Worm (Caenorhabditis elegans) whole organism, L4 larva: ENCODE data around the gene ztf-1.

Experiments
- F26F4.8 ChIP-seq: fragments of 200-800 bp; sonication (Bioruptor generic); conservative IDR thresholded peaks from 2 replicates; pipeline ENCODE4 v1.3.6; 2022; ENCODE audit warnings: missing genetic modification characterization, missing compliant biosample characterization
- F37D6.2 ChIP-seq: sonication (generic microtip); optimal IDR thresholded peaks from 2 replicates; lab custom pipeline; 2016; ENCODE audit warnings: mild to moderate bottlenecking, missing genetic modification characterization, missing compliant biosample characterization
- R02D3.7 ChIP-seq: fragments of 150-350 bp; sonication (generic microtip); optimal IDR thresholded peaks from 3 replicates; lab custom pipeline; 2014; ENCODE audit warnings: missing biosample characterization, missing genetic modification characterization
- T20F7.1 ChIP-seq: fragments of 200-800 bp; sonication (Bioruptor generic); optimal IDR thresholded peaks from 2 replicates; lab custom pipeline; 2018; ENCODE audit warnings: mild to moderate bottlenecking, missing genetic modification characterization, missing compliant biosample characterization
- Y75B8A.6 ChIP-seq: fragments of 200-800 bp; sonication (Bioruptor generic); IDR thresholded peaks from 2 replicates; pipeline ENCODE4 v1.3.6; 2022; ENCODE audit warnings: missing genetic modification reagents, missing genetic modification characterization, missing compliant biosample characterization
- ZK337.2 ChIP-seq: fragments of 200-800 bp; sonication (Bioruptor generic); IDR thresholded peaks from 2 replicates; pipeline ENCODE4 v1.3.6; 2022; ENCODE audit warnings: missing genetic modification reagents, missing genetic modification characterization, missing compliant biosample characterization
- aha-1 ChIP-seq: fragments of 150-350 bp; peaks from one replicate; lab custom pipeline; 2014; ENCODE audit warnings: missing biosample characterization, missing genetic modification characterization
- aly-2 ChIP-seq: sonication (generic microtip); optimal IDR thresholded peaks from 2 replicates; lab custom pipeline; 2018; ENCODE audit warnings: missing biosample characterization, missing genetic modification characterization
- ama-1 ChIP-seq: fragments of 150-350 bp; optimal IDR thresholded peaks from 2 replicates; lab custom pipeline; 2014; ENCODE audit warnings: inconsistent platforms, mixed read lengths
- arid-1 ChIP-seq: fragments of 200-800 bp; sonication (Bioruptor generic); conservative IDR thresholded peaks from 2 replicates; pipeline ENCODE4 v1.3.6; 2022; ENCODE audit warnings: missing genetic modification reagents, missing genetic modification characterization, missing compliant biosample characterization
- attf-4 ChIP-seq: sonication (generic microtip); optimal IDR thresholded peaks from 3 replicates; lab custom pipeline; 2017; ENCODE audit warnings: missing biosample characterization, missing genetic modification characterization
- ceh-20 ChIP-seq: fragments of 200-800 bp; sonication (Bioruptor generic); IDR thresholded peaks from 2 replicates; pipeline ENCODE4 v1.3.6; 2022; ENCODE audit warnings: missing genetic modification reagents, missing genetic modification characterization, missing compliant biosample characterization
- ceh-32 ChIP-seq: sonication (generic microtip); optimal IDR thresholded peaks from 2 replicates; lab custom pipeline; 2016; ENCODE audit warnings: mild to moderate bottlenecking, missing genetic modification characterization, missing compliant biosample characterization; ENCODE audit not compliant: poor library complexity
- ceh-44 ChIP-seq: fragments of 200-800 bp; sonication (Bioruptor generic); IDR thresholded peaks from 2 replicates; pipeline ENCODE4 v1.3.6; 2022; ENCODE audit warnings: missing genetic modification reagents, missing genetic modification characterization, missing compliant biosample characterization
- ceh-82 ChIP-seq: sonication (generic microtip); optimal IDR thresholded peaks from 2 replicates; lab custom pipeline; 2017; ENCODE audit warnings: missing biosample characterization, missing genetic modification characterization
- cey-2 ChIP-seq: sonication (generic microtip); optimal IDR thresholded peaks from 3 replicates; lab custom pipeline; 2017; ENCODE audit warnings: missing genetic modification characterization, mild to moderate bottlenecking, missing compliant biosample characterization, antibody characterized with exemption, borderline replicate concordance; ENCODE audit not compliant: insufficient read depth
- ctbp-1 ChIP-seq: fragments of 200-800 bp; sonication (Bioruptor generic); IDR thresholded peaks from 2 replicates; pipeline ENCODE4 v1.3.6; 2022; ENCODE audit warnings: missing genetic modification reagents, missing genetic modification characterization, missing compliant biosample characterization
- dmd-8 ChIP-seq: fragments of 200-800 bp; sonication (Bioruptor generic); IDR thresholded peaks from 2 replicates; pipeline ENCODE4 v1.3.6; 2022; ENCODE audit warnings: missing genetic modification characterization, missing compliant biosample characterization
- dmd-9 ChIP-seq: fragments of 200-800 bp; sonication (Bioruptor generic); IDR thresholded peaks from 2 replicates; pipeline ENCODE4 v1.3.6; 2022; ENCODE audit warnings: missing genetic modification reagents, missing genetic modification characterization, missing compliant biosample characterization
- duxl-1 ChIP-seq: sonication (generic microtip); optimal IDR thresholded peaks from 2 replicates; lab custom pipeline; 2016; ENCODE audit warnings: mild to moderate bottlenecking, missing genetic modification characterization, moderate library complexity, missing compliant biosample characterization; ENCODE audit not compliant: poor library complexity
- fkh-10 ChIP-seq: fragments of 150-350 bp; optimal IDR thresholded peaks from 2 replicates; lab custom pipeline; 2014; ENCODE audit warnings: missing biosample characterization, missing genetic modification reagents, missing genetic modification characterization
- gei-8 ChIP-seq: fragments of 200-800 bp; sonication (Bioruptor generic); optimal IDR thresholded peaks from 2 replicates; lab custom pipeline; 2018; ENCODE audit warnings: mild to moderate bottlenecking, missing genetic modification characterization, missing compliant biosample characterization
- hmg-1.1 ChIP-seq: fragments of 200-800 bp; sonication (Bioruptor generic); IDR thresholded peaks from 2 replicates; pipeline ENCODE4 v1.3.6; 2022; ENCODE audit warnings: missing genetic modification reagents, missing genetic modification characterization, missing compliant biosample characterization
- lin-1 ChIP-seq: fragments of 200-800 bp; sonication (Bioruptor generic); IDR thresholded peaks from 2 replicates; pipeline ENCODE4 v1.3.6; 2022; ENCODE audit warnings: missing genetic modification reagents, missing genetic modification characterization, missing compliant biosample characterization
- lin-13 ChIP-seq: fragments of 150-350 bp; optimal IDR thresholded peaks from 2 replicates; lab custom pipeline; 2014; ENCODE audit warnings: missing biosample characterization, missing genetic modification reagents, missing genetic modification characterization
- lin-15B ChIP-seq: fragments of 150-350 bp; sonication (generic microtip); optimal IDR thresholded peaks from 3 replicates; lab custom pipeline; 2014; ENCODE audit warnings: missing biosample characterization, missing genetic modification characterization
- lin-39 ChIP-seq: fragments of 150-350 bp; optimal IDR thresholded peaks from 2 replicates; lab custom pipeline; 2014; ENCODE audit warnings: missing biosample characterization, missing genetic modification reagents, missing genetic modification characterization
- lir-3 ChIP-seq: sonication (generic microtip); optimal IDR thresholded peaks from 2 replicates; lab custom pipeline; 2016; ENCODE audit warnings: mild to moderate bottlenecking, missing genetic modification characterization, missing compliant biosample characterization
- madf-5 ChIP-seq, 2 experiments: fragments of 200-800 bp; sonication (Bioruptor generic); IDR thresholded peaks; 2 replicates each; pipeline ENCODE4 v1.3.6; 2022; ENCODE audit warnings: missing compliant biosample characterization in 2 of 2, missing genetic modification characterization in 2 of 2
- madf-9 ChIP-seq: fragments of 200-800 bp; sonication (Bioruptor generic); conservative IDR thresholded peaks from 2 replicates; pipeline ENCODE4 v1.3.6; 2022; ENCODE audit warnings: missing genetic modification reagents, missing genetic modification characterization, missing compliant biosample characterization
- mdl-1 ChIP-seq, 2 experiments: fragments of 150-350 bp in 1 of 2; sonication (generic microtip) in 1 of 2; optimal IDR thresholded peaks; 2 replicates each; lab custom pipeline; 2014 to 2017; ENCODE audit warnings: missing biosample characterization in 2 of 2, missing genetic modification characterization in 2 of 2
- mdt-29 ChIP-seq: fragments of 200-800 bp; sonication (Bioruptor generic); IDR thresholded peaks from 2 replicates; pipeline ENCODE4 v1.3.6; 2022; ENCODE audit warnings: missing genetic modification reagents, missing genetic modification characterization, missing compliant biosample characterization
- mep-1 ChIP-seq: fragments of 150-350 bp; sonication (generic microtip); optimal IDR thresholded peaks from 3 replicates; lab custom pipeline; 2014; ENCODE audit warnings: missing biosample characterization, missing genetic modification characterization
- mes-2 ChIP-seq: sonication (generic microtip); optimal IDR thresholded peaks from 2 replicates; lab custom pipeline; 2016; ENCODE audit warnings: missing genotype, mild to moderate bottlenecking, missing genetic modification characterization, missing compliant biosample characterization; ENCODE audit not compliant: poor library complexity, severe bottlenecking
- mxl-3 ChIP-seq: fragments of 200-800 bp; sonication (Bioruptor generic); optimal IDR thresholded peaks from 2 replicates; lab custom pipeline; 2018; ENCODE audit warnings: mild to moderate bottlenecking, missing genetic modification characterization, missing compliant biosample characterization
- nhr-102 ChIP-seq: sonication (generic microtip); optimal IDR thresholded peaks from 2 replicates; lab custom pipeline; 2016; ENCODE audit warnings: mild to moderate bottlenecking, missing genetic modification characterization, moderate library complexity, missing compliant biosample characterization
- nhr-237 ChIP-seq: sonication (generic microtip); optimal IDR thresholded peaks from 2 replicates; lab custom pipeline; 2017; ENCODE audit warnings: missing biosample characterization, missing genetic modification characterization
- nhr-41 ChIP-seq: fragments of 200-800 bp; sonication (Bioruptor generic); IDR thresholded peaks from 2 replicates; pipeline ENCODE4 v1.3.6; 2022; ENCODE audit warnings: missing genetic modification reagents, missing genetic modification characterization, missing compliant biosample characterization
- nhr-42 ChIP-seq: fragments of 200-800 bp; sonication (Bioruptor generic); IDR thresholded peaks from 2 replicates; pipeline ENCODE4 v1.3.6; 2022; ENCODE audit warnings: missing genetic modification characterization, missing compliant biosample characterization
- nhr-77 ChIP-seq: fragments of 150-350 bp; optimal IDR thresholded peaks from 2 replicates; lab custom pipeline; 2014; ENCODE audit warnings: missing biosample characterization, missing genetic modification characterization
- pha-4 ChIP-seq, 2 experiments: fragments of 150-350 bp in 1 of 2; fragments of 200-800 bp in 1 of 2; sonication (Bioruptor generic) in 1 of 2; IDR thresholded peaks in 1 of 2; optimal IDR thresholded peaks in 1 of 2; 2 replicates each; pipeline versions ENCODE4 v1.3.6 to Lab custom; 2014 to 2022; ENCODE audit warnings: missing genetic modification characterization in 2 of 2, missing genetic modification reagents in 2 of 2, missing biosample characterization in 1 of 2, missing compliant biosample characterization in 1 of 2
- php-3 ChIP-seq: fragments of 200-800 bp; sonication (Bioruptor generic); IDR thresholded peaks from 2 replicates; pipeline ENCODE4 v1.3.6; 2022; ENCODE audit warnings: missing genetic modification reagents, missing genetic modification characterization, missing compliant biosample characterization
- rbr-2 ChIP-seq: sonication (generic microtip); optimal IDR thresholded peaks from 2 replicates; lab custom pipeline; 2016; ENCODE audit warnings: missing genotype, missing genetic modification characterization, missing compliant biosample characterization
- saeg-2 ChIP-seq: fragments of 200-800 bp; sonication (Bioruptor generic); IDR thresholded peaks from 2 replicates; pipeline ENCODE4 v1.3.6; 2022; ENCODE audit warnings: missing genetic modification reagents, missing genetic modification characterization, missing compliant biosample characterization
- sdz-12 ChIP-seq: fragments of 200-800 bp; sonication (Bioruptor generic); optimal IDR thresholded peaks from 2 replicates; lab custom pipeline; 2018; ENCODE audit warnings: mild to moderate bottlenecking, missing genetic modification characterization, missing compliant biosample characterization
- tra-1 ChIP-seq: fragments of 200-800 bp; sonication (Bioruptor generic); IDR thresholded peaks from 2 replicates; pipeline ENCODE4 v1.3.6; 2022; ENCODE audit warnings: missing genetic modification reagents, missing genetic modification characterization, missing compliant biosample characterization
- unc-39 ChIP-seq: sonication (generic microtip); optimal IDR thresholded peaks from 2 replicates; lab custom pipeline; 2017; ENCODE audit warnings: missing biosample characterization, missing genetic modification characterization
- zfp-2 ChIP-seq: sonication (generic microtip); optimal IDR thresholded peaks from 2 replicates; lab custom pipeline; 2016; ENCODE audit warnings: mild to moderate bottlenecking, missing genetic modification characterization, missing compliant biosample characterization
- zip-2 ChIP-seq: fragments of 150-350 bp; optimal IDR thresholded peaks from 2 replicates; lab custom pipeline; 2014; ENCODE audit warnings: missing biosample characterization, missing genetic modification characterization

Gene ztf-1

DNA sequence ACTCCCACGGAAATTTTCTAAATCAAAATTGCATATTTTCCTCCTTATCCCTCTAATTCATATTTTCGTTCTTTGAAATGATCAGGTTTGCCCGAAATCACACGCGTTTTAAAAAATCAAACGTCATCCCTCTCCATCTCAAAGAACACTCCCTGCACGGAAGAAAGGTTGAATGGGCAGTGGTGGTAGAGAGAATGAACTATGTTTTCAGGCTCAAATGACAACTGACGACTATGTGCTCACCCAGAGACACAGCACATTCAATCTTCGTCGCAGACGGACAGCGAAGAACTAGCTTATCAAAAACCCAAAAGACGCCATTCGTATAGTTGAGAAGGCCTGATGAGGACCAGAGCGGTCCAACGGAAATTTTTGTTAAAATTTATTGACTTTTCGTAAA, 52.4 kb downstream of the ztf-1 start (continued):
- TF ChIP-seq cey-2 = no peak
- no peak for TF ChIP-seq arid-1
- no peak for TF ChIP-seq lin-15B (tag; lab: Kevin White, UChicago)
- TF ChIP-seq unc-39 (tag; lab: Kevin White, UChicago) = no peak

ce11 chrIII:8739126-8739525, 53.0 kb downstream of the ztf-1 start:
- TF ChIP-seq T20F7.1 (GFP tag; lab: Kevin White, UChicago) = peak; percentile 62
- no peak for TF ChIP-seq mdt-29 (GFP tag; lab: Robert Waterston, UW)
- TF ChIP-seq madf-5 (GFP tag; IDR thresholded peaks at IDR 0.05; lab: Robert Waterston, UW) = no peak
- no peak for TF ChIP-seq nhr-42 (GFP tag; lab: Robert Waterston, UW)
- no peak for TF ChIP-seq R02D3.7 (tag; lab: Kevin White, UChicago)
- no peak for TF ChIP-seq ceh-44 (GFP tag; lab: Robert Waterston, UW)
- TF ChIP-seq lir-3 = no peak
- no peak for TF ChIP-seq saeg-2
- peak; percentile 83 for TF ChIP-seq php-3 (GFP tag; lab: Robert Waterston, UW)
- TF ChIP-seq lin-15B (tag; lab: Kevin White, UChicago) = no peak
- no peak for TF ChIP-seq hmg-1.1 (GFP tag; lab: Robert Waterston, UW)
- peak; percentile 82 for TF ChIP-seq tra-1
- no peak for TF ChIP-seq F37D6.2 (tag; lab: Kevin White, UChicago)
- TF ChIP-seq zip-2 = no peak
- TF ChIP-seq mxl-3 (GFP tag; lab: Kevin White, UChicago) = peak; percentile 97
- TF ChIP-seq ZK337.2 = no peak
- TF ChIP-seq lin-39 (tag; lab: Kevin White, UChicago) = no peak
- no peak for TF ChIP-seq fkh-10 (GFP tag; lab: Kevin White, UChicago)
- TF ChIP-seq nhr-41 (GFP tag; lab: Robert Waterston, UW) = no peak
- peak; percentile 20 for TF ChIP-seq lin-13 (GFP tag; lab: Kevin White, UChicago)
- TF ChIP-seq ceh-20 = peak; percentile 29; the same call in 1 of the 2 replicates
- no peak for TF ChIP-seq sdz-12
- no peak for TF ChIP-seq Y75B8A.6 (GFP tag; lab: Robert Waterston, UW)
- TF ChIP-seq attf-4 (tag; lab: Kevin White, UChicago) = no peak
- no peak for TF ChIP-seq rbr-2 (tag; lab: Kevin White, UChicago)
- TF ChIP-seq cey-2 = peak; percentile 90
- no peak for TF ChIP-seq zfp-2 (tag; lab: Kevin White, UChicago)
- peak; percentile 75 for TF ChIP-seq gei-8 (GFP tag; lab: Kevin White, UChicago)
- no peak for TF ChIP-seq ctbp-1 (GFP tag; lab: Robert Waterston, UW)
- TF ChIP-seq dmd-9 (GFP tag; lab: Robert Waterston, UW) = no peak
- TF ChIP-seq lin-1 = peak; percentile 77
- peak; percentile 69 to 97 for TF ChIP-seq mdl-1 (tag; optimal IDR thresholded peaks at IDR 0.05; lab: Kevin White, UChicago)
- TF ChIP-seq mes-2 (tag; lab: Kevin White, UChicago) = peak; percentile 44
- TF ChIP-seq ceh-32 (tag; lab: Kevin White, UChicago) = no peak
- TF ChIP-seq aly-2 = no peak
- peak; percentile 35 for TF ChIP-seq nhr-102 (tag; lab: Kevin White, UChicago)
- no peak for TF ChIP-seq dmd-8 (GFP tag; lab: Robert Waterston, UW)
- no peak for TF ChIP-seq madf-9
- TF ChIP-seq nhr-77 (tag; lab: Kevin White, UChicago) = peak; percentile 93
- TF ChIP-seq duxl-1 (tag; lab: Kevin White, UChicago) = no peak
- TF ChIP-seq mep-1 = peak; percentile 72
- TF ChIP-seq pha-4 (GFP tag; IDR thresholded peaks at IDR 0.05; lab: Robert Waterston, UW) = no peak
- no peak for TF ChIP-seq pha-4 (tag; optimal IDR thresholded peaks at IDR 0.05; lab: Kevin White, UChicago)
- peak; percentile 84 for TF ChIP-seq aha-1 (tag; lab: Kevin White, UChicago)
- peak; percentile 32 for TF ChIP-seq ama-1
- no peak for TF ChIP-seq ceh-82 (tag; lab: Kevin White, UChicago)
- no peak for TF ChIP-seq F26F4.8
- TF ChIP-seq nhr-237 (tag; lab: Kevin White, UChicago) = no peak
